Fruit fly (Drosophila melanogaster) whole organism, embryonic: Measurements from ENCODE around the gene beat-Vc.

Source experiments
- Adf1 ChIP-seq: fragments of 200-800 bp; sonication (Bioruptor generic); IDR thresholded peaks from 2 replicates; pipeline ENCODE4 v1.3.6; 2022; ENCODE audit warnings: missing biosample characterization, missing genetic modification characterization
- Atf-2 ChIP-seq: fragments of 200-800 bp; sonication (Bioruptor generic); optimal IDR thresholded peaks from 2 replicates; lab custom pipeline; 2016; ENCODE audit warnings: missing biosample characterization, missing genetic modification characterization
- Blimp-1 ChIP-seq: fragments of 200-800 bp; sonication (Bioruptor generic); optimal IDR thresholded peaks from 3 replicates; lab custom pipeline; 2018; ENCODE audit warnings: missing biosample characterization, missing genetic modification characterization, mild to moderate bottlenecking, moderate library complexity, missing genetic modification reagents
- CG10274 ChIP-seq: fragments of 200-800 bp; sonication (Bioruptor generic); optimal IDR thresholded peaks from 3 replicates; lab custom pipeline; 2017; ENCODE audit warnings: missing biosample characterization, mild to moderate bottlenecking, missing genetic modification characterization
- CG11560 ChIP-seq: fragments of 200-800 bp; sonication (Bioruptor generic); IDR thresholded peaks from 3 replicates; pipeline ENCODE4 v1.3.6; 2022; ENCODE audit warnings: missing biosample characterization, missing genetic modification characterization
- CG11723 ChIP-seq: fragments of 200-800 bp; sonication (Bioruptor generic); optimal IDR thresholded peaks from 2 replicates; lab custom pipeline; 2017; ENCODE audit warnings: missing biosample characterization, mild to moderate bottlenecking, missing genetic modification characterization
- CG13424 ChIP-seq: fragments of 200-800 bp; sonication (Bioruptor generic); optimal IDR thresholded peaks from 2 replicates; lab custom pipeline; 2019; ENCODE audit warnings: missing biosample characterization, mild to moderate bottlenecking, missing genetic modification characterization, moderate library complexity
- CG14441 ChIP-seq: fragments of 200-800 bp; sonication (Bioruptor generic); IDR thresholded peaks from 2 replicates; pipeline ENCODE4 v1.3.6; 2022; ENCODE audit warnings: missing biosample characterization, missing genetic modification characterization
- CG14710 ChIP-seq: fragments of 200-800 bp; sonication (Bioruptor generic); optimal IDR thresholded peaks from 3 replicates; lab custom pipeline; 2019; ENCODE audit warnings: missing biosample characterization, mild to moderate bottlenecking, missing genetic modification characterization, moderate library complexity
- CG15073 ChIP-seq: fragments of 200-800 bp; sonication (Bioruptor generic); optimal IDR thresholded peaks from 2 replicates; lab custom pipeline; 2016; ENCODE audit warnings: missing biosample characterization, missing genetic modification characterization
- CG15269 ChIP-seq: fragments of 200-800 bp; sonication (Bioruptor generic); optimal IDR thresholded peaks from 2 replicates; lab custom pipeline; 2018; ENCODE audit warnings: missing biosample characterization, mild to moderate bottlenecking, missing genetic modification characterization, moderate library complexity
- CG18476 ChIP-seq: fragments of 200-800 bp; sonication (Bioruptor generic); optimal IDR thresholded peaks from 2 replicates; lab custom pipeline; 2016; ENCODE audit warnings: missing biosample characterization, mild to moderate bottlenecking, missing genetic modification characterization
- CG3163 ChIP-seq: fragments of 200-800 bp; sonication (Bioruptor generic); optimal IDR thresholded peaks from 3 replicates; lab custom pipeline; 2016; ENCODE audit warnings: missing biosample characterization, missing genetic modification characterization
- CG34422 ChIP-seq: fragments of 200-800 bp; sonication (Bioruptor generic); IDR thresholded peaks from 3 replicates; pipeline ENCODE4 v1.3.6; 2022; ENCODE audit warnings: missing biosample characterization, missing genetic modification characterization
- CG5245 ChIP-seq: fragments of 200-800 bp; sonication (Bioruptor generic); optimal IDR thresholded peaks from 3 replicates; lab custom pipeline; 2016; ENCODE audit warnings: missing biosample characterization, missing genetic modification characterization
- CG6765 ChIP-seq: fragments of 200-800 bp; sonication (Bioruptor generic); optimal IDR thresholded peaks from 3 replicates; lab custom pipeline; 2017; ENCODE audit warnings: missing biosample characterization, mild to moderate bottlenecking, missing genetic modification characterization
- CG9932 ChIP-seq: fragments of 200-800 bp; sonication (Bioruptor generic); IDR thresholded peaks from 2 replicates; pipeline ENCODE4 v1.3.6; 2022; ENCODE audit warnings: missing biosample characterization, missing genetic modification characterization
- Chrac-16 ChIP-seq: fragments of 200-800 bp; sonication (Bioruptor generic); optimal IDR thresholded peaks from 3 replicates; lab custom pipeline; 2016; ENCODE audit warnings: missing biosample characterization, missing genetic modification characterization
- Deaf1 ChIP-seq: fragments of 200-800 bp; optimal IDR thresholded peaks from 3 replicates; lab custom pipeline; 2019; ENCODE audit warnings: missing biosample characterization, mild to moderate bottlenecking, missing genetic modification characterization, moderate library complexity
- Doc3 ChIP-seq: fragments of 200-800 bp; sonication (Bioruptor generic); IDR thresholded peaks from 3 replicates; pipeline ENCODE4 v1.3.6; 2022; ENCODE audit warnings: missing biosample characterization, missing genetic modification characterization; ENCODE audit not compliant: partially characterized antibody
- Ets65A ChIP-seq: fragments of 200-800 bp; sonication (Bioruptor generic); peaks from one replicate; lab custom pipeline; 2016; ENCODE audit warnings: missing biosample characterization, missing genetic modification characterization
- Fer1 ChIP-seq: fragments of 200-800 bp; sonication (Bioruptor generic); optimal IDR thresholded peaks from 2 replicates; lab custom pipeline; 2017; ENCODE audit warnings: missing biosample characterization, mild to moderate bottlenecking, missing genetic modification characterization
- Fer3 ChIP-seq: fragments of 200-800 bp; sonication (Bioruptor generic); optimal IDR thresholded peaks from 2 replicates; lab custom pipeline; 2018; ENCODE audit warnings: missing biosample characterization, mild to moderate bottlenecking, missing genetic modification characterization, moderate library complexity
- HmgD ChIP-seq: fragments of 200-800 bp; sonication (Bioruptor generic); optimal IDR thresholded peaks from 3 replicates; lab custom pipeline; 2016; ENCODE audit warnings: missing biosample characterization, missing genetic modification characterization
- Hmr ChIP-seq: fragments of 200-800 bp; sonication (Bioruptor generic); optimal IDR thresholded peaks from 3 replicates; lab custom pipeline; 2017; ENCODE audit warnings: mild to moderate bottlenecking, missing biosample characterization, missing genetic modification reagents, missing genetic modification characterization
- Hmx ChIP-seq: fragments of 200-800 bp; sonication (Bioruptor generic); optimal IDR thresholded peaks from 2 replicates; lab custom pipeline; 2016; ENCODE audit warnings: missing biosample characterization, missing genetic modification characterization
- Jarid2 ChIP-seq: fragments of 200-800 bp; sonication (Bioruptor generic); optimal IDR thresholded peaks from 3 replicates; lab custom pipeline; 2017; ENCODE audit warnings: mild to moderate bottlenecking, missing biosample characterization, missing genetic modification reagents, missing genetic modification characterization
- Med ChIP-seq: fragments of 200-800 bp; sonication (Bioruptor generic); peaks from one replicate; lab custom pipeline; 2016; ENCODE audit warnings: missing biosample characterization, missing genetic modification characterization, mild to moderate bottlenecking, inconsistent platforms, moderate library complexity
- Meics ChIP-seq: fragments of 200-800 bp; sonication (Bioruptor generic); optimal IDR thresholded peaks from 2 replicates; lab custom pipeline; 2017; ENCODE audit warnings: missing biosample characterization, mild to moderate bottlenecking, missing genetic modification characterization
- NFAT ChIP-seq: fragments of 200-800 bp; sonication (Bioruptor generic); IDR thresholded peaks from 2 replicates; pipeline ENCODE4 v1.3.6; 2022; ENCODE audit warnings: missing biosample characterization, missing genetic modification characterization
- NK7.1 ChIP-seq: fragments of 200-800 bp; sonication (Bioruptor generic); optimal IDR thresholded peaks from 3 replicates; lab custom pipeline; 2016; ENCODE audit warnings: missing biosample characterization, missing genetic modification characterization
- Optix ChIP-seq: fragments of 200-800 bp; sonication (Bioruptor generic); IDR thresholded peaks from 3 replicates; pipeline ENCODE4 v1.3.6; 2022; ENCODE audit warnings: missing biosample characterization, missing genetic modification characterization
- Ptx1 ChIP-seq: fragments of 200-800 bp; sonication (Bioruptor generic); IDR thresholded peaks from 2 replicates; pipeline ENCODE4 v1.3.6; 2022; ENCODE audit warnings: missing biosample characterization, missing genetic modification characterization
- Six4 ChIP-seq: fragments of 200-800 bp; sonication (Bioruptor generic); optimal IDR thresholded peaks from 2 replicates; lab custom pipeline; 2016; ENCODE audit warnings: missing biosample characterization, missing genetic modification characterization
- Tbp ChIP-seq: fragments of >200 bp; optimal IDR thresholded peaks from 2 replicates; lab custom pipeline; 2018; ENCODE audit warnings: missing biosample characterization, missing genetic modification characterization
- Trl ChIP-seq, 3 experiments: fragments of >200 bp in 2 of 3; fragments of 200-800 bp in 1 of 3; sonication (Bioruptor generic) in 1 of 3; optimal IDR thresholded peaks; 2 replicates in 1 of 3; 3 replicates in 2 of 3; lab custom pipeline; 2016 to 2017; ENCODE audit warnings: missing biosample characterization in 1 of 3, missing genetic modification characterization in 1 of 3
- abd-A ChIP-seq: fragments of 200-800 bp; sonication (Bioruptor generic); optimal IDR thresholded peaks from 3 replicates; lab custom pipeline; 2019; ENCODE audit warnings: missing biosample characterization, mild to moderate bottlenecking, missing genetic modification characterization, moderate library complexity
- bsh ChIP-seq, 2 experiments: fragments of 200-800 bp; sonication (Bioruptor generic); optimal IDR thresholded peaks; 2 replicates each; lab custom pipeline; 2017 to 2018; ENCODE audit warnings: mild to moderate bottlenecking in 2 of 2, missing biosample characterization in 2 of 2, missing genetic modification characterization in 2 of 2, moderate library complexity in 1 of 2
- dmrt99B ChIP-seq: fragments of 200-800 bp; sonication (Bioruptor generic); optimal IDR thresholded peaks from 2 replicates; lab custom pipeline; 2018; ENCODE audit warnings: missing biosample characterization, mild to moderate bottlenecking, missing genetic modification characterization, moderate library complexity
- dysf ChIP-seq: fragments of 200-800 bp; sonication (Bioruptor generic); IDR thresholded peaks from 3 replicates; pipeline ENCODE4 v1.3.6; 2022; ENCODE audit warnings: missing biosample characterization, missing genetic modification characterization
- gcm2 ChIP-seq: fragments of 200-800 bp; sonication (Bioruptor generic); optimal IDR thresholded peaks from 2 replicates; lab custom pipeline; 2016; ENCODE audit warnings: missing biosample characterization, missing genetic modification characterization
- lmd ChIP-seq: fragments of 200-800 bp; sonication (Bioruptor generic); IDR thresholded peaks from 2 replicates; pipeline ENCODE4 v1.3.6; 2022; ENCODE audit warnings: missing biosample characterization, missing genetic modification characterization
- onecut ChIP-seq: fragments of 200-800 bp; sonication (Bioruptor generic); IDR thresholded peaks from 2 replicates; pipeline ENCODE4 v1.3.6; 2022; ENCODE audit warnings: missing biosample characterization, missing genetic modification characterization
- pnt ChIP-seq: fragments of 200-800 bp; sonication (Bioruptor generic); optimal IDR thresholded peaks from 3 replicates; lab custom pipeline; 2016; ENCODE audit warnings: missing biosample characterization, missing genetic modification characterization
- repo ChIP-seq: fragments of 200-800 bp; sonication (Bioruptor generic); optimal IDR thresholded peaks from 2 replicates; lab custom pipeline; 2016; ENCODE audit warnings: missing biosample characterization, missing genetic modification characterization
- sd ChIP-seq: fragments of 200-800 bp; sonication (Bioruptor generic); optimal IDR thresholded peaks from 3 replicates; lab custom pipeline; 2018; ENCODE audit warnings: missing biosample characterization, mild to moderate bottlenecking, missing genetic modification characterization, moderate library complexity
- stwl ChIP-seq: fragments of 200-800 bp; sonication (Bioruptor generic); optimal IDR thresholded peaks from 3 replicates; lab custom pipeline; 2018; ENCODE audit warnings: missing biosample characterization, mild to moderate bottlenecking, missing genetic modification characterization, moderate library complexity
- tap ChIP-seq: fragments of 200-800 bp; optimal IDR thresholded peaks from 3 replicates; lab custom pipeline; 2019; ENCODE audit warnings: missing biosample characterization, mild to moderate bottlenecking, missing genetic modification characterization, moderate library complexity
- tgo ChIP-seq: fragments of 200-800 bp; sonication (Bioruptor generic); IDR thresholded peaks from 3 replicates; pipeline ENCODE4 v1.3.6; 2022; ENCODE audit warnings: missing biosample characterization, missing genetic modification characterization
- tio ChIP-seq: fragments of 200-800 bp; sonication (Bioruptor generic); optimal IDR thresholded peaks from 2 replicates; lab custom pipeline; 2017; ENCODE audit warnings: missing biosample characterization, missing genetic modification characterization, inconsistent platforms

beat-Vc gene

dm6 chr3R:12783152-12783551, at the start of gene beat-Vc:
beat-Vc (minus strand) TSS chr3R:12783216.
- TF ChIP-seq Trl (optimal IDR thresholded peaks at IDR 0.05; lab: Kevin White, UChicago) (peak in 1 of 2 experiments; percentile 40), Trl (GFP tag; optimal IDR thresholded peaks at IDR 0.05; lab: Kevin White, UChicago) (no peak), CG18476 (no peak), Fer3 (tag; lab: Kevin White, UChicago) (no peak), Deaf1 (peak; percentile 92), abd-A (tag; lab: Kevin White, UChicago) (peak; percentile 33), CG5245 (no peak), CG10274 (GFP tag; lab: Kevin White, UChicago) (no peak), Ets65A (GFP tag; lab: Kevin White, UChicago) (peak; percentile 25), CG11560 (tag; lab: Robert Waterston, UW) (peak; percentile 6; the same call in 1 of the 3 replicates), CG14710 (tag; lab: Kevin White, UChicago) (no peak), lmd (0 out of 2 replicates have a peak, but pooled peaks have one; percentile 19), HmgD (no peak), CG9932 (peak; percentile 22; the same call in 1 of the 2 replicates), Adf1 (peak; percentile 72)

- TF ChIP-seq CG11723 (GFP tag; lab: Kevin White, UChicago) = no peak
- TF ChIP-seq CG34422 (GFP tag; lab: Robert Waterston, UW) = 0 out of 3 replicates have a peak, but pooled peaks have one; percentile 29
- no peak for TF ChIP-seq Hmx (GFP tag; lab: Kevin White, UChicago)
- TF ChIP-seq tap (tag; lab: Kevin White, UChicago) = no peak
- no peak for TF ChIP-seq Optix (GFP tag; lab: Robert Waterston, UW)
- no peak for TF ChIP-seq tio (GFP tag; lab: Kevin White, UChicago)
- TF ChIP-seq CG14441 = no peak
- peak; percentile 17 for TF ChIP-seq dmrt99B (tag; lab: Kevin White, UChicago)
- no peak for TF ChIP-seq Six4 (GFP tag; lab: Kevin White, UChicago)
- TF ChIP-seq CG13424 = peak; percentile 7
- no peak for TF ChIP-seq NK7.1
- TF ChIP-seq CG15269 = peak; percentile 29
- no peak for TF ChIP-seq stwl (tag; lab: Kevin White, UChicago)
- TF ChIP-seq CG9932 = peak; percentile 26; the same call in 1 of the 2 replicates
- no peak for TF ChIP-seq Blimp-1 (GFP tag; lab: Kevin White, UChicago)
- TF ChIP-seq HmgD = no peak
- no peak for TF ChIP-seq Doc3
- no peak for TF ChIP-seq Jarid2 (GFP tag; lab: Kevin White, UChicago)
- no peak for TF ChIP-seq Fer3 (tag; lab: Kevin White, UChicago)
- TF ChIP-seq Hmr (GFP tag; lab: Kevin White, UChicago) = peak; percentile 12
- no peak for TF ChIP-seq onecut (GFP tag; lab: Robert Waterston, UW)
- TF ChIP-seq Ptx1 (GFP tag; lab: Robert Waterston, UW) = peak; percentile 34; the same call in 1 of the 2 replicates
- TF ChIP-seq gcm2 (GFP tag; lab: Kevin White, UChicago) = no peak
- TF ChIP-seq Chrac-16 = no peak
- TF ChIP-seq CG3163 (GFP tag; lab: Kevin White, UChicago) = no peak
- TF ChIP-seq repo = no peak
- no peak for TF ChIP-seq CG6765 (GFP tag; lab: Kevin White, UChicago)
- no peak for TF ChIP-seq sd (tag; lab: Kevin White, UChicago)
- TF ChIP-seq Tbp (GFP tag; lab: Kevin White, UChicago) = no peak
- TF ChIP-seq Med (GFP tag; lab: Kevin White, UChicago) = peak; percentile 16
- TF ChIP-seq dysf = peak; percentile 43; the same call in 1 of the 3 replicates
- TF ChIP-seq tgo (GFP tag; lab: Robert Waterston, UW) = peak; percentile 14; the same call in 1 of the 3 replicates
- TF ChIP-seq NFAT (GFP tag; lab: Robert Waterston, UW) = no peak
- no peak for TF ChIP-seq Atf-2 (GFP tag; lab: Kevin White, UChicago)
- TF ChIP-seq bsh (GFP tag; optimal IDR thresholded peaks at IDR 0.05; lab: Kevin White, UChicago) = no peak
- peak; percentile 32 for TF ChIP-seq Meics
- TF ChIP-seq Fer1 (GFP tag; lab: Kevin White, UChicago) = peak; percentile 14
- no peak for TF ChIP-seq CG15073
- no peak for TF ChIP-seq pnt (GFP tag; lab: Kevin White, UChicago)
Measured at dm6 chr3R:12827837-12828236, 44.8 kb upstream of the beat-Vc start.
